Worm (Caenorhabditis elegans) whole organism, L4/young adult: ENCODE measurements around the gene slc-17.5.

Experiments
- W03F9.2 ChIP-seq: fragments of 150-350 bp; optimal IDR thresholded peaks from 2 replicates; lab custom pipeline; 2014; ENCODE audit warnings: missing biosample characterization, missing genetic modification characterization
- dao-5 ChIP-seq: sonication (generic microtip); optimal IDR thresholded peaks from 2 replicates; lab custom pipeline; 2016; ENCODE audit warnings: missing genotype, missing genetic modification characterization, moderate library complexity, missing compliant biosample characterization

ce11 chrV:8251075-8251474, 33.6 kb downstream of the slc-17.5 start:
- no peak for TF ChIP-seq W03F9.2
- TF ChIP-seq dao-5 (tag; lab: Kevin White, UChicago): no peak
